Worm (Caenorhabditis elegans) whole organism, late embryonic: ENCODE measurements around the gene cnc-2.

Experiments used
- Y22D7AL.16 ChIP-seq: sonication (generic microtip); optimal IDR thresholded peaks from 2 replicates; lab custom pipeline; 2016; ENCODE audit warnings: missing genetic modification characterization, missing compliant biosample characterization
- ama-1 ChIP-seq: fragments of 150-350 bp; optimal IDR thresholded peaks from 2 replicates; lab custom pipeline; 2014
- ceh-14 ChIP-seq: sonication (generic microtip); optimal IDR thresholded peaks from 2 replicates; lab custom pipeline; 2016; ENCODE audit warnings: missing genotype, missing genetic modification characterization, missing compliant biosample characterization
- ceh-24 ChIP-seq: sonication (generic microtip); optimal IDR thresholded peaks from 2 replicates; lab custom pipeline; 2016; ENCODE audit warnings: mild to moderate bottlenecking, missing genetic modification characterization, missing compliant biosample characterization
- ceh-30 ChIP-seq: fragments of 150-350 bp; optimal IDR thresholded peaks from 2 replicates; lab custom pipeline; 2014; ENCODE audit warnings: missing biosample characterization, missing genetic modification characterization
- nfya-1 ChIP-seq: sonication (generic microtip); optimal IDR thresholded peaks from 2 replicates; lab custom pipeline; 2017; ENCODE audit warnings: missing genetic modification characterization, mild to moderate bottlenecking, missing compliant biosample characterization, antibody characterized with exemption, moderate library complexity
- nhr-11 ChIP-seq: fragments of 150-350 bp; optimal IDR thresholded peaks from 2 replicates; lab custom pipeline; 2014; ENCODE audit warnings: missing biosample characterization, missing genetic modification characterization
- pqm-1 ChIP-seq: sonication (generic microtip); optimal IDR thresholded peaks from 2 replicates; lab custom pipeline; 2016; ENCODE audit warnings: missing genetic modification characterization, missing compliant biosample characterization
- tbx-2 ChIP-seq: sonication (generic microtip); optimal IDR thresholded peaks from 2 replicates; lab custom pipeline; 2016; ENCODE audit warnings: missing genetic modification characterization, missing compliant biosample characterization
- unc-3 ChIP-seq, 2 experiments: fragments of 200-800 bp in 1 of 2; sonication (Bioruptor generic) in 1 of 2; sonication (generic microtip) in 1 of 2; conservative IDR thresholded peaks in 1 of 2; optimal IDR thresholded peaks in 1 of 2; 2 replicates each; pipeline versions ENCODE4 v1.3.6 to Lab custom; 2016 to 2022; ENCODE audit warnings: missing compliant biosample characterization in 2 of 2, missing genetic modification characterization in 2 of 2, missing genetic modification reagents in 1 of 2

- TF ChIP-seq tbx-2 (tag; lab: Kevin White, UChicago) = no peak
- TF ChIP-seq ama-1 (lab: Kevin White, UChicago) = no peak
- no peak for TF ChIP-seq pqm-1 (tag; lab: Kevin White, UChicago)
- TF ChIP-seq nhr-11 (tag; lab: Kevin White, UChicago) = no peak
- TF ChIP-seq nfya-1 (tag; lab: Kevin White, UChicago) = no peak
- TF ChIP-seq ceh-30 (tag; lab: Kevin White, UChicago) = no peak
- no peak for TF ChIP-seq ceh-24 (tag; lab: Kevin White, UChicago)
- no peak for TF ChIP-seq ceh-14
- no peak for TF ChIP-seq Y22D7AL.16 (tag; lab: Kevin White, UChicago)
- TF ChIP-seq unc-3 (GFP tag; conservative IDR thresholded peaks at IDR 0.05; lab: Robert Waterston, UW) = no peak
- no peak for TF ChIP-seq unc-3 (tag; optimal IDR thresholded peaks at IDR 0.05; lab: Kevin White, UChicago)
Measured at ce11 chrV:1459374-1459926, 9.5 kb upstream of the cnc-2 start.
